Worm (Caenorhabditis elegans) whole organism, young adult: Measurements from ENCODE around the gene oac-54.

Experiments
- F10E7.11 ChIP-seq: sonication (generic microtip); optimal IDR thresholded peaks from 2 replicates; lab custom pipeline; 2017; ENCODE audit warnings: mild to moderate bottlenecking, missing genetic modification characterization, moderate library complexity, missing compliant biosample characterization
- F23B12.7 ChIP-seq: sonication (generic microtip); optimal IDR thresholded peaks from 2 replicates; lab custom pipeline; 2017; ENCODE audit warnings: missing genetic modification characterization, mild to moderate bottlenecking, missing compliant biosample characterization, antibody characterized with exemption, moderate library complexity; ENCODE audit not compliant: insufficient read depth
- F52B5.7 ChIP-seq: sonication (generic microtip); optimal IDR thresholded peaks from 2 replicates; lab custom pipeline; 2016; ENCODE audit warnings: mild to moderate bottlenecking, missing genetic modification characterization, missing compliant biosample characterization
- T07F8.4 ChIP-seq: sonication (generic microtip); optimal IDR thresholded peaks from 2 replicates; lab custom pipeline; 2016; ENCODE audit warnings: mild to moderate bottlenecking, missing genetic modification characterization, moderate library complexity, missing compliant biosample characterization
- ama-1 ChIP-seq, 3 experiments: fragments of 150-350 bp in 1 of 3; sonication (generic microtip) in 2 of 3; optimal IDR thresholded peaks; 2 replicates each; lab custom pipeline; 2014 to 2018; ENCODE audit warnings: missing biosample characterization in 2 of 3, missing genetic modification characterization in 2 of 3, missing genetic modification reagents in 2 of 3
- athp-1 ChIP-seq: sonication (generic microtip); optimal IDR thresholded peaks from 2 replicates; lab custom pipeline; 2017; ENCODE audit warnings: mild to moderate bottlenecking, missing genetic modification characterization, missing compliant biosample characterization
- ceh-27 ChIP-seq: fragments of 200-800 bp; sonication (Bioruptor generic); optimal IDR thresholded peaks from 2 replicates; lab custom pipeline; 2018; ENCODE audit warnings: mild to moderate bottlenecking, missing genetic modification characterization, moderate library complexity, missing compliant biosample characterization
- ceh-40 ChIP-seq: fragments of 200-800 bp; sonication (Bioruptor generic); IDR thresholded peaks from 2 replicates; pipeline ENCODE4 v1.3.6; 2022; ENCODE audit warnings: missing genetic modification characterization, missing compliant biosample characterization
- ceh-79 ChIP-seq: sonication (generic microtip); optimal IDR thresholded peaks from 2 replicates; lab custom pipeline; 2017; ENCODE audit warnings: mild to moderate bottlenecking, missing genetic modification characterization, missing compliant biosample characterization
- die-1 ChIP-seq: sonication (generic microtip); optimal IDR thresholded peaks from 2 replicates; lab custom pipeline; 2016; ENCODE audit warnings: missing genotype, mild to moderate bottlenecking, missing genetic modification characterization, missing compliant biosample characterization
- egrh-3 ChIP-seq: fragments of 200-800 bp; sonication (Bioruptor generic); IDR thresholded peaks from 2 replicates; pipeline ENCODE4 v1.3.6; 2022; ENCODE audit warnings: missing genetic modification reagents, missing genetic modification characterization, missing compliant biosample characterization
- ekl-4 ChIP-seq: fragments of 200-800 bp; sonication (Bioruptor generic); IDR thresholded peaks from 2 replicates; pipeline ENCODE4 v1.3.6; 2022; ENCODE audit warnings: missing genetic modification reagents, missing genetic modification characterization, missing compliant biosample characterization
- fkh-3 ChIP-seq: sonication (generic microtip); optimal IDR thresholded peaks from 2 replicates; lab custom pipeline; 2016; ENCODE audit warnings: mild to moderate bottlenecking, missing genetic modification characterization, missing compliant biosample characterization
- let-607 ChIP-seq, 2 experiments: fragments of 200-800 bp in 1 of 2; sonication (Bioruptor generic) in 1 of 2; sonication (generic microtip) in 1 of 2; optimal IDR thresholded peaks; 2 replicates each; lab custom pipeline; 2016 to 2018; ENCODE audit warnings: mild to moderate bottlenecking in 2 of 2, missing compliant biosample characterization in 2 of 2, missing genetic modification characterization in 2 of 2, moderate library complexity in 2 of 2, missing genotype in 1 of 2
- lin-35 ChIP-seq, 3 experiments: fragments of 150-350 bp in 2 of 3; sonication (generic microtip) in 1 of 3; optimal IDR thresholded peaks; 2 replicates each; lab custom pipeline; 2014 to 2018; ENCODE audit warnings: missing biosample characterization in 3 of 3, missing genetic modification characterization in 3 of 3, missing genetic modification reagents in 3 of 3
- madf-8 ChIP-seq: fragments of 200-800 bp; sonication (Bioruptor generic); conservative IDR thresholded peaks from 2 replicates; pipeline ENCODE4 v1.3.6; 2022; ENCODE audit warnings: missing genetic modification reagents, missing genetic modification characterization, missing compliant biosample characterization
- mcd-1 ChIP-seq: fragments of 200-800 bp; sonication (Bioruptor generic); IDR thresholded peaks from 2 replicates; pipeline ENCODE4 v1.3.6; 2022; ENCODE audit warnings: missing genetic modification reagents, missing genetic modification characterization, missing compliant biosample characterization
- nhr-80 ChIP-seq: sonication (generic microtip); optimal IDR thresholded peaks from 2 replicates; lab custom pipeline; 2016; ENCODE audit warnings: missing genetic modification characterization, missing compliant biosample characterization
- snpc-1.1 ChIP-seq: sonication (generic microtip); optimal IDR thresholded peaks from 2 replicates; lab custom pipeline; 2017; ENCODE audit warnings: missing genetic modification characterization, mild to moderate bottlenecking, missing compliant biosample characterization, antibody characterized with exemption, moderate library complexity, missing genotype, missing genetic modification reagents; ENCODE audit not compliant: insufficient read depth
- snpc-4 ChIP-seq, 5 experiments: fragments of 150-350 bp in 1 of 5; sonication (generic microtip) in 4 of 5; optimal IDR thresholded peaks; 2 replicates each; lab custom pipeline; 2014 to 2018; ENCODE audit warnings: missing genetic modification characterization in 5 of 5, missing biosample characterization in 3 of 5, antibody characterized with exemption in 2 of 5, mild to moderate bottlenecking in 2 of 5, missing compliant biosample characterization in 2 of 5, missing genotype in 2 of 5, moderate library complexity in 2 of 5, missing genetic modification reagents in 1 of 5
- tbx-9 ChIP-seq: sonication (generic microtip); optimal IDR thresholded peaks from 2 replicates; lab custom pipeline; 2016; ENCODE audit warnings: borderline replicate concordance, missing genetic modification characterization, inconsistent platforms, missing compliant biosample characterization
- tlf-1 ChIP-seq: fragments of 200-800 bp; sonication (Bioruptor generic); optimal IDR thresholded peaks from 2 replicates; lab custom pipeline; 2018; ENCODE audit warnings: mild to moderate bottlenecking, missing genetic modification characterization, missing compliant biosample characterization

oac-54 gene

ce11 chrII:9190513-9191099 lies 32.7 kb downstream of the oac-54 start:
- no peak for TF ChIP-seq T07F8.4 (tag; lab: Kevin White, UChicago)
- TF ChIP-seq ceh-40, result 0 out of 2 replicates have a peak, but pooled peaks have one; percentile 14
- TF ChIP-seq lin-35 (GFP tag; optimal IDR thresholded peaks at IDR 0.05; lab: Kevin White, UChicago), result no peak
- TF ChIP-seq ceh-27, result no peak
- TF ChIP-seq, all 124 proteins: peak for 1

- TF ChIP-seq die-1 (tag; lab: Kevin White, UChicago) (no peak), fkh-3 (tag; lab: Kevin White, UChicago) (no peak), ceh-27 (no peak), mcd-1 (GFP tag; lab: Robert Waterston, UW) (no peak), madf-8 (no peak), snpc-4 (GFP tag; optimal IDR thresholded peaks at IDR 0.05; lab: Kevin White, UChicago) (no peak), snpc-4 (tag; optimal IDR thresholded peaks at IDR 0.05; lab: Kevin White, UChicago) (no peak)
Observed at ce11 chrII:9194195-9194594, 36.3 kb downstream of the oac-54 start, which contains the start of gene twk-4. twk-4 (minus strand) TSS chrII:9194295.

- TF ChIP-seq athp-1 (tag; lab: Kevin White, UChicago), result no peak
- TF ChIP-seq snpc-4 (GFP tag; optimal IDR thresholded peaks at IDR 0.05; lab: Kevin White, UChicago), result no peak
- TF ChIP-seq snpc-4 (tag; optimal IDR thresholded peaks at IDR 0.05; lab: Kevin White, UChicago), result peak in 1 of 4 experiments; percentile 1
- TF ChIP-seq egrh-3, result no peak
- TF ChIP-seq mcd-1 (GFP tag; lab: Robert Waterston, UW), result no peak
- TF ChIP-seq tbx-9 (tag; lab: Kevin White, UChicago), result no peak
- TF ChIP-seq let-607 (tag; optimal IDR thresholded peaks at IDR 0.05; lab: Kevin White, UChicago), result peak in 1 of 2 experiments; percentile 17
- TF ChIP-seq ceh-79 (tag; lab: Kevin White, UChicago), result no peak
- TF ChIP-seq nhr-80, result peak; percentile 85
- no peak for TF ChIP-seq ama-1 (optimal IDR thresholded peaks at IDR 0.05; lab: Kevin White, UChicago)
- TF ChIP-seq ama-1 (GFP tag; optimal IDR thresholded peaks at IDR 0.05; lab: Kevin White, UChicago), result no peak
Observed at ce11 chrII:9196325-9196724, 38.4 kb downstream of the oac-54 start.

- TF ChIP-seq snpc-1.1 (tag; lab: Kevin White, UChicago) (no peak), tlf-1 (GFP tag; lab: Kevin White, UChicago) (no peak), F23B12.7 (no peak), ekl-4 (GFP tag; lab: Robert Waterston, UW) (no peak), F10E7.11 (tag; lab: Kevin White, UChicago) (no peak), mcd-1 (GFP tag; lab: Robert Waterston, UW) (no peak), F52B5.7 (tag; lab: Kevin White, UChicago) (no peak), fkh-3 (tag; lab: Kevin White, UChicago) (no peak)
Observed at ce11 chrII:9197212-9197611, 39.3 kb downstream of the oac-54 start, which contains the start of gene let-23. let-23 (plus strand) TSS chrII:9197512.
